Fruit fly (Drosophila melanogaster): ENCODE data around the gene Atg17.

Atg17 gene

dm6 chr3R:5624115-5624878 lies 45.2 kb upstream of the Atg17 start, which contains the start of the genes Dph4, Spec2 and RpL13A (continued):
- TF ChIP-seq CG8632 (GFP tag; optimal IDR thresholded peaks at IDR 0.05) (peak; percentile 60), svp (GFP tag) (peak; percentile 86), Eip75B (GFP tag; optimal IDR thresholded peaks at IDR 0.05) (no peak), dac (GFP tag; optimal IDR thresholded peaks at IDR 0.05) (no peak), Hr4 (GFP tag; optimal IDR thresholded peaks at IDR 0.05) (no peak), CG11902 (GFP tag; optimal IDR thresholded peaks at IDR 0.05) (peak; percentile 48), OdsH (GFP tag; optimal IDR thresholded peaks at IDR 0.05) (no peak), ss (GFP tag; optimal IDR thresholded peaks at IDR 0.05) (peak; percentile 54 to 90), Ets21C (GFP tag; optimal IDR thresholded peaks at IDR 0.05) (no peak), CG3919 (GFP tag; optimal IDR thresholded peaks at IDR 0.05) (peak; percentile 94), CG11294 (GFP tag; IDR thresholded peaks at IDR 0.05) (no peak), CG34406 (GFP tag; optimal IDR thresholded peaks at IDR 0.05) (peak; percentile 83), CG8319 (GFP tag; optimal IDR thresholded peaks at IDR 0.05) (peak; percentile 73), fkh (GFP tag; optimal IDR thresholded peaks at IDR 0.05) (peak; percentile 82), achi (GFP tag; optimal IDR thresholded peaks at IDR 0.05) (peak; percentile 100), CG4318 (GFP tag; optimal IDR thresholded peaks at IDR 0.05) (no peak), salr (GFP tag; optimal IDR thresholded peaks at IDR 0.05) (peak in 1 of 2 experiments; percentile 91), vri (GFP tag; optimal IDR thresholded peaks at IDR 0.05) (no peak), Sox102F (GFP tag; optimal IDR thresholded peaks at IDR 0.05) (peak; percentile 89), fd59A (GFP tag; optimal IDR thresholded peaks at IDR 0.05) (peak; percentile 64)

- TF ChIP-seq CG34406 (GFP tag; optimal IDR thresholded peaks at IDR 0.05) = no peak
- no peak for TF ChIP-seq CG10631 (GFP tag; optimal IDR thresholded peaks at IDR 0.05)
- TF ChIP-seq Hr39 (GFP tag; optimal IDR thresholded peaks at IDR 0.05) = no peak
- no peak for TF ChIP-seq CG8119 (GFP tag; IDR thresholded peaks at IDR 0.05)
- TF ChIP-seq CG6163 (GFP tag; IDR thresholded peaks at IDR 0.05) = no peak
- TF ChIP-seq CG8319 (GFP tag; optimal IDR thresholded peaks at IDR 0.05) = no peak
- TF ChIP-seq CG6808 (GFP tag; optimal IDR thresholded peaks at IDR 0.05) = no peak
- TF ChIP-seq Blimp-1 (GFP tag; optimal IDR thresholded peaks at IDR 0.05) = no peak
- TF ChIP-seq CG3032 (tag; optimal IDR thresholded peaks at IDR 0.05) = no peak
- TF ChIP-seq salr (GFP tag; optimal IDR thresholded peaks at IDR 0.05) = no peak
- no peak for TF ChIP-seq CG1621 (tag; optimal IDR thresholded peaks at IDR 0.05)
- TF ChIP-seq CG11902 (GFP tag; optimal IDR thresholded peaks at IDR 0.05) = no peak
- no peak for TF ChIP-seq CG9139 (GFP tag; optimal IDR thresholded peaks at IDR 0.05)
- no peak for TF ChIP-seq Ets21C (GFP tag; optimal IDR thresholded peaks at IDR 0.05)
- no peak for TF ChIP-seq CG32006 (GFP tag; optimal IDR thresholded peaks at IDR 0.05)
- no peak for TF ChIP-seq Eip78C (GFP tag)
- no peak for TF ChIP-seq Sox15 (GFP tag; optimal IDR thresholded peaks at IDR 0.05)
- TF ChIP-seq achi (GFP tag; optimal IDR thresholded peaks at IDR 0.05) = no peak
- TF ChIP-seq Met (GFP tag; optimal IDR thresholded peaks at IDR 0.05) = no peak
- no peak for TF ChIP-seq Lpt (GFP tag; optimal IDR thresholded peaks at IDR 0.05)
Observed at dm6 chr3R:5627552-5627951, 42.0 kb upstream of the Atg17 start, which contains the start of gene CG31551. CG31551 (plus strand) TSS chr3R:5627852.

- TF ChIP-seq Blimp-1 (GFP tag; optimal IDR thresholded peaks at IDR 0.05) = no peak
- TF ChIP-seq topi (GFP tag; optimal IDR thresholded peaks at IDR 0.05) = no peak
- TF ChIP-seq Hr39 (GFP tag; optimal IDR thresholded peaks at IDR 0.05) = no peak
- no peak for TF ChIP-seq Ets21C (GFP tag; optimal IDR thresholded peaks at IDR 0.05)
- no peak for TF ChIP-seq CG8632 (GFP tag; optimal IDR thresholded peaks at IDR 0.05)
- TF ChIP-seq Lpt (GFP tag; optimal IDR thresholded peaks at IDR 0.05) = no peak
- TF ChIP-seq esn (GFP tag; optimal IDR thresholded peaks at IDR 0.05) = no peak
- TF ChIP-seq CG6854 (GFP tag; optimal IDR thresholded peaks at IDR 0.05) = no peak
- no peak for TF ChIP-seq CG34406 (GFP tag; optimal IDR thresholded peaks at IDR 0.05)
- no peak for TF ChIP-seq OdsH (GFP tag; optimal IDR thresholded peaks at IDR 0.05)
- TF ChIP-seq achi (GFP tag; optimal IDR thresholded peaks at IDR 0.05) = no peak
- TF ChIP-seq CG10631 (GFP tag; optimal IDR thresholded peaks at IDR 0.05) = no peak
- TF ChIP-seq svp (GFP tag) = no peak
Observed at dm6 chr3R:5632182-5632581, 37.3 kb upstream of the Atg17 start, which contains the start of gene CG31549. CG31549 (plus strand) TSS chr3R:5632192.
